Fruit fly (Drosophila melanogaster) whole organism, embryonic: Measurements from ENCODE around the gene Aef1.

ENCODE experiments used
- Asciz ChIP-seq: fragments of 200-800 bp; sonication (Bioruptor generic); optimal IDR thresholded peaks from 2 replicates; lab custom pipeline; 2017; ENCODE audit warnings: missing biosample characterization, mild to moderate bottlenecking, missing genetic modification characterization, missing genetic modification reagents
- CG10654 ChIP-seq: fragments of 200-800 bp; sonication (Bioruptor generic); optimal IDR thresholded peaks from 2 replicates; lab custom pipeline; 2016; ENCODE audit warnings: missing biosample characterization, missing genetic modification characterization
- CG10979 ChIP-seq: fragments of 200-800 bp; sonication (Bioruptor generic); optimal IDR thresholded peaks from 2 replicates; lab custom pipeline; 2018; ENCODE audit warnings: missing biosample characterization, mild to moderate bottlenecking, missing genetic modification characterization, moderate library complexity
- CG11398 ChIP-seq: fragments of 200-800 bp; sonication (Bioruptor generic); optimal IDR thresholded peaks from 2 replicates; lab custom pipeline; 2016; ENCODE audit warnings: missing biosample characterization, missing genetic modification characterization
- CG11696 ChIP-seq: fragments of 200-800 bp; sonication (Bioruptor generic); IDR thresholded peaks from 2 replicates; pipeline ENCODE4 v1.3.6; 2022; ENCODE audit warnings: missing biosample characterization, missing genetic modification characterization
- CG12155 ChIP-seq: fragments of 200-800 bp; sonication (Bioruptor generic); optimal IDR thresholded peaks from 3 replicates; lab custom pipeline; 2016; ENCODE audit warnings: missing biosample characterization, missing genetic modification characterization
- CG12219 ChIP-seq: fragments of 200-800 bp; sonication (Bioruptor generic); optimal IDR thresholded peaks from 3 replicates; lab custom pipeline; 2018; ENCODE audit warnings: missing biosample characterization, mild to moderate bottlenecking, missing genetic modification characterization
- CG12236 ChIP-seq: fragments of 200-800 bp; sonication (Bioruptor generic); optimal IDR thresholded peaks from 2 replicates; lab custom pipeline; 2016; ENCODE audit warnings: missing biosample characterization, missing genetic modification characterization
- CG12769 ChIP-seq: fragments of 200-800 bp; sonication (Bioruptor generic); optimal IDR thresholded peaks from 2 replicates; lab custom pipeline; 2019; ENCODE audit warnings: missing biosample characterization, mild to moderate bottlenecking, missing genetic modification characterization, moderate library complexity
- CG17802 ChIP-seq: fragments of 200-800 bp; sonication (Bioruptor generic); optimal IDR thresholded peaks from 2 replicates; lab custom pipeline; 2018; ENCODE audit warnings: missing biosample characterization, mild to moderate bottlenecking, missing genetic modification characterization, moderate library complexity
- CG18262 ChIP-seq: fragments of 200-800 bp; optimal IDR thresholded peaks from 3 replicates; lab custom pipeline; 2019; ENCODE audit warnings: missing biosample characterization, mild to moderate bottlenecking, missing genetic modification characterization, moderate library complexity
- CG30431 ChIP-seq: fragments of 200-800 bp; sonication (Bioruptor generic); optimal IDR thresholded peaks from 2 replicates; lab custom pipeline; 2017; ENCODE audit warnings: missing biosample characterization, missing genetic modification characterization
- CG3065 ChIP-seq: fragments of 200-800 bp; sonication (Bioruptor generic); optimal IDR thresholded peaks from 2 replicates; lab custom pipeline; 2016; ENCODE audit warnings: missing biosample characterization, missing genetic modification characterization
- CG3163 ChIP-seq: fragments of 200-800 bp; sonication (Bioruptor generic); optimal IDR thresholded peaks from 3 replicates; lab custom pipeline; 2016; ENCODE audit warnings: missing biosample characterization, missing genetic modification characterization
- CG32532 ChIP-seq: fragments of 200-800 bp; sonication (Bioruptor generic); IDR thresholded peaks from 2 replicates; pipeline ENCODE4 v1.3.6; 2022; ENCODE audit warnings: missing biosample characterization, missing genetic modification characterization
- CG33557 ChIP-seq: fragments of 200-800 bp; sonication (Bioruptor generic); optimal IDR thresholded peaks from 2 replicates; lab custom pipeline; 2019; ENCODE audit warnings: missing biosample characterization, mild to moderate bottlenecking, missing genetic modification characterization, moderate library complexity
- CG34376 ChIP-seq: fragments of 200-800 bp; sonication (Bioruptor generic); optimal IDR thresholded peaks from 2 replicates; lab custom pipeline; 2018; ENCODE audit warnings: missing biosample characterization, mild to moderate bottlenecking, missing genetic modification characterization
- CG6765 ChIP-seq: fragments of 200-800 bp; sonication (Bioruptor generic); optimal IDR thresholded peaks from 3 replicates; lab custom pipeline; 2017; ENCODE audit warnings: missing biosample characterization, mild to moderate bottlenecking, missing genetic modification characterization
- CG9609 ChIP-seq: fragments of 200-800 bp; sonication (Bioruptor generic); optimal IDR thresholded peaks from 3 replicates; lab custom pipeline; 2016; ENCODE audit warnings: missing biosample characterization, missing genetic modification characterization
- CoRest ChIP-seq: fragments of 200-800 bp; sonication (Bioruptor generic); optimal IDR thresholded peaks from 3 replicates; lab custom pipeline; 2018; ENCODE audit warnings: missing biosample characterization, mild to moderate bottlenecking, missing genetic modification characterization, moderate library complexity
- Dip3 ChIP-seq: fragments of 200-800 bp; sonication (Bioruptor generic); optimal IDR thresholded peaks from 3 replicates; lab custom pipeline; 2016; ENCODE audit warnings: missing biosample characterization, missing genetic modification characterization
- Jarid2 ChIP-seq: fragments of 200-800 bp; sonication (Bioruptor generic); optimal IDR thresholded peaks from 3 replicates; lab custom pipeline; 2017; ENCODE audit warnings: mild to moderate bottlenecking, missing biosample characterization, missing genetic modification reagents, missing genetic modification characterization
- Lhr ChIP-seq: fragments of 200-800 bp; sonication (Bioruptor generic); optimal IDR thresholded peaks from 3 replicates; lab custom pipeline; 2017; ENCODE audit warnings: mild to moderate bottlenecking, missing biosample characterization, missing genetic modification reagents, missing genetic modification characterization
- PHDP ChIP-seq: fragments of 200-800 bp; sonication (Bioruptor generic); optimal IDR thresholded peaks from 3 replicates; lab custom pipeline; 2018; ENCODE audit warnings: missing biosample characterization, mild to moderate bottlenecking, missing genetic modification characterization, moderate library complexity
- Ptx1 ChIP-seq: fragments of 200-800 bp; sonication (Bioruptor generic); IDR thresholded peaks from 2 replicates; pipeline ENCODE4 v1.3.6; 2022; ENCODE audit warnings: missing biosample characterization, missing genetic modification characterization
- Rx ChIP-seq: fragments of 200-800 bp; sonication (Bioruptor generic); IDR thresholded peaks from 2 replicates; pipeline ENCODE4 v1.3.6; 2022; ENCODE audit warnings: missing biosample characterization, missing genetic modification characterization
- Trl ChIP-seq, 3 experiments: fragments of >200 bp in 2 of 3; fragments of 200-800 bp in 1 of 3; sonication (Bioruptor generic) in 1 of 3; optimal IDR thresholded peaks; 2 replicates in 1 of 3; 3 replicates in 2 of 3; lab custom pipeline; 2016 to 2017; ENCODE audit warnings: missing biosample characterization in 1 of 3, missing genetic modification characterization in 1 of 3
- Xbp1 ChIP-seq: fragments of 200-800 bp; sonication (Bioruptor generic); optimal IDR thresholded peaks from 3 replicates; lab custom pipeline; 2016; ENCODE audit warnings: missing biosample characterization, mild to moderate bottlenecking, missing genetic modification characterization
- aop ChIP-seq: fragments of 200-800 bp; sonication (Bioruptor generic); IDR thresholded peaks from 2 replicates; pipeline ENCODE4 v1.3.6; 2022; ENCODE audit warnings: missing biosample characterization, missing genetic modification characterization
- ato ChIP-seq: fragments of 200-800 bp; sonication (Bioruptor generic); IDR thresholded peaks from 2 replicates; pipeline ENCODE4 v1.3.6; 2022; ENCODE audit warnings: missing biosample characterization, missing genetic modification characterization; ENCODE audit not compliant: partially characterized antibody
- bcd ChIP-seq: fragments of 200-800 bp; sonication (Bioruptor generic); optimal IDR thresholded peaks from 2 replicates; lab custom pipeline; 2017; ENCODE audit warnings: missing biosample characterization, mild to moderate bottlenecking, missing genetic modification characterization
- cad ChIP-seq: fragments of >200 bp; optimal IDR thresholded peaks from 2 replicates; lab custom pipeline; 2017; ENCODE audit warnings: missing biosample characterization, missing genetic modification characterization
- cato ChIP-seq: fragments of 200-800 bp; sonication (Bioruptor generic); optimal IDR thresholded peaks from 2 replicates; lab custom pipeline; 2016; ENCODE audit warnings: missing biosample characterization, missing genetic modification characterization, borderline replicate concordance
- dmrt99B ChIP-seq: fragments of 200-800 bp; sonication (Bioruptor generic); optimal IDR thresholded peaks from 2 replicates; lab custom pipeline; 2018; ENCODE audit warnings: missing biosample characterization, mild to moderate bottlenecking, missing genetic modification characterization, moderate library complexity
- ewg ChIP-seq: fragments of 200-800 bp; sonication (Bioruptor generic); optimal IDR thresholded peaks from 3 replicates; lab custom pipeline; 2017; ENCODE audit warnings: mild to moderate bottlenecking, missing biosample characterization, missing genetic modification reagents, missing genetic modification characterization
- exex ChIP-seq: fragments of 200-800 bp; sonication (Bioruptor generic); optimal IDR thresholded peaks from 4 replicates; lab custom pipeline; 2018; ENCODE audit warnings: missing biosample characterization, mild to moderate bottlenecking, missing genetic modification characterization, moderate library complexity
- ftz-f1 ChIP-seq: fragments of 200-800 bp; sonication (Bioruptor generic); optimal IDR thresholded peaks from 2 replicates; lab custom pipeline; 2016; ENCODE audit warnings: missing biosample characterization, missing genetic modification characterization
- ind ChIP-seq: fragments of 200-800 bp; sonication (Bioruptor generic); optimal IDR thresholded peaks from 3 replicates; lab custom pipeline; 2016; ENCODE audit warnings: missing biosample characterization, missing genetic modification characterization
- lov ChIP-seq, 2 experiments: fragments of 200-800 bp in 1 of 2; fragments of >200 bp in 1 of 2; sonication (Bioruptor generic) in 1 of 2; IDR thresholded peaks in 1 of 2; optimal IDR thresholded peaks in 1 of 2; 2 replicates in 1 of 2; 3 replicates in 1 of 2; pipeline versions ENCODE4 v1.3.6 to Lab custom; 2017 to 2022; ENCODE audit warnings: missing biosample characterization in 1 of 2, missing genetic modification characterization in 1 of 2
- luna ChIP-seq: fragments of 200-800 bp; sonication (Bioruptor generic); optimal IDR thresholded peaks from 2 replicates; lab custom pipeline; 2016; ENCODE audit warnings: missing biosample characterization, missing genetic modification characterization
- p53 ChIP-seq: fragments of 200-800 bp; sonication (Bioruptor generic); optimal IDR thresholded peaks from 2 replicates; lab custom pipeline; 2016; ENCODE audit warnings: missing biosample characterization, missing genetic modification characterization
- peb ChIP-seq: fragments of 200-800 bp; sonication (Bioruptor generic); IDR thresholded peaks from 2 replicates; pipeline ENCODE4 v1.3.6; 2022; ENCODE audit warnings: missing biosample characterization, missing genetic modification characterization
- shn ChIP-seq: fragments of 200-800 bp; sonication (Bioruptor generic); optimal IDR thresholded peaks from 3 replicates; lab custom pipeline; 2016; ENCODE audit warnings: missing biosample characterization, missing genetic modification characterization
- so ChIP-seq: fragments of 200-800 bp; sonication (Bioruptor generic); IDR thresholded peaks from 3 replicates; pipeline ENCODE4 v1.3.6; 2022; ENCODE audit warnings: missing biosample characterization, missing genetic modification characterization
- ssp ChIP-seq: fragments of 200-800 bp; sonication (Bioruptor generic); IDR thresholded peaks from 2 replicates; pipeline ENCODE4 v1.3.6; 2022; ENCODE audit warnings: missing biosample characterization, missing genetic modification characterization
- tgo ChIP-seq: fragments of 200-800 bp; sonication (Bioruptor generic); IDR thresholded peaks from 3 replicates; pipeline ENCODE4 v1.3.6; 2022; ENCODE audit warnings: missing biosample characterization, missing genetic modification characterization
- tna ChIP-seq: fragments of 200-800 bp; sonication (Bioruptor generic); IDR thresholded peaks from 2 replicates; pipeline ENCODE4 v1.3.6; 2022; ENCODE audit warnings: missing biosample characterization, missing genetic modification characterization; ENCODE audit not compliant: partially characterized antibody
- trem ChIP-seq: fragments of 200-800 bp; optimal IDR thresholded peaks from 3 replicates; lab custom pipeline; 2019; ENCODE audit warnings: missing biosample characterization, mild to moderate bottlenecking, missing genetic modification characterization, moderate library complexity
- vfl ChIP-seq: fragments of 200-800 bp; sonication (Bioruptor generic); optimal IDR thresholded peaks from 2 replicates; lab custom pipeline; 2016; ENCODE audit warnings: missing biosample characterization, missing genetic modification characterization
- zfh2 ChIP-seq: fragments of 200-800 bp; sonication (Bioruptor generic); optimal IDR thresholded peaks from 2 replicates; lab custom pipeline; 2016; ENCODE audit warnings: missing biosample characterization, missing genetic modification characterization

Aef1 gene

dm6 chr3L:21479636-21480035 lies 46.4 kb downstream of the Aef1 start (continued):
- TF ChIP-seq Rx (GFP tag; lab: Robert Waterston, UW) (no peak), Trl (optimal IDR thresholded peaks at IDR 0.05; lab: Kevin White, UChicago) (peak; percentile 72 to 86), Trl (GFP tag; optimal IDR thresholded peaks at IDR 0.05; lab: Kevin White, UChicago) (peak; percentile 41), Dip3 (GFP tag; lab: Kevin White, UChicago) (no peak), Jarid2 (GFP tag; lab: Kevin White, UChicago) (peak; percentile 79), bcd (GFP tag; lab: Kevin White, UChicago) (peak; percentile 30), Asciz (peak; percentile 63), ewg (GFP tag; lab: Kevin White, UChicago) (peak; percentile 96), vfl (GFP tag; lab: Kevin White, UChicago) (no peak), CG3065 (GFP tag; lab: Kevin White, UChicago) (peak; percentile 76), CG32532 (GFP tag; lab: Robert Waterston, UW) (0 out of 2 replicates have a peak, but pooled peaks have one; percentile 14), CG12155 (GFP tag; lab: Kevin White, UChicago) (no peak), zfh2 (GFP tag; lab: Kevin White, UChicago) (no peak), CG12769 (no peak), exex (tag; lab: Kevin White, UChicago) (no peak), CG11696 (GFP tag; lab: Robert Waterston, UW) (no peak), shn (GFP tag; lab: Kevin White, UChicago) (no peak), CG9609 (GFP tag; lab: Kevin White, UChicago) (no peak), luna (GFP tag; lab: Kevin White, UChicago) (no peak), ato (GFP tag; lab: Robert Waterston, UW) (no peak), CG6765 (GFP tag; lab: Kevin White, UChicago) (peak; percentile 11), CG12236 (GFP tag; lab: Kevin White, UChicago) (no peak), CG17802 (tag; lab: Kevin White, UChicago) (no peak), Lhr (no peak), CG30431 (GFP tag; lab: Kevin White, UChicago) (no peak), cad (no peak), CG34376 (GFP tag; lab: Kevin White, UChicago) (no peak), trem (tag; lab: Kevin White, UChicago) (no peak), Xbp1 (GFP tag; lab: Kevin White, UChicago) (peak; percentile 33), CG11398 (GFP tag; lab: Kevin White, UChicago) (peak; percentile 5), so (no peak), ind (GFP tag; lab: Kevin White, UChicago) (no peak), CoRest (tag; lab: Kevin White, UChicago) (peak; percentile 58), CG10654 (GFP tag; lab: Kevin White, UChicago) (no peak), CG3163 (GFP tag; lab: Kevin White, UChicago) (peak; percentile 63), CG12219 (GFP tag; lab: Kevin White, UChicago) (peak; percentile 44), tgo (GFP tag; lab: Robert Waterston, UW) (no peak), ftz-f1 (GFP tag; lab: Kevin White, UChicago) (no peak), CG10979 (tag; lab: Kevin White, UChicago) (peak; percentile 49), peb (peak; percentile 16; the same call in 1 of the 2 replicates), CG18262 (tag; lab: Kevin White, UChicago) (peak; percentile 19), aop (GFP tag; lab: Robert Waterston, UW) (peak; percentile 67), PHDP (tag; lab: Kevin White, UChicago) (no peak), Ptx1 (no peak), ssp (GFP tag; lab: Robert Waterston, UW) (no peak), cato (GFP tag; lab: Kevin White, UChicago) (no peak), p53 (GFP tag; lab: Kevin White, UChicago) (no peak), CG33557 (GFP tag; lab: Kevin White, UChicago) (peak; percentile 9), dmrt99B (tag; lab: Kevin White, UChicago) (peak; percentile 51), tna (no peak), lov (optimal IDR thresholded peaks at IDR 0.05; lab: Kevin White, UChicago) (no peak), lov (GFP tag; IDR thresholded peaks at IDR 0.05; lab: Robert Waterston, UW) (peak; percentile 79; the same call in 1 of the 3 replicates)
